Worm (Caenorhabditis elegans) whole organism, early embryonic: ENCODE results near the gene Y73B6BL.47.
"Not testable (repeated sequence)": the region's sequence is repeated elsewhere in the genome, so short reads cannot be mapped to it uniquely, and the experiment has no call there.

Experiments
- B0310.2 ChIP-seq: sonication (generic microtip); optimal IDR thresholded peaks from 2 replicates; lab custom pipeline; 2016; ENCODE audit warnings: mild to moderate bottlenecking, missing genetic modification characterization, missing compliant biosample characterization
- F13C5.2 ChIP-seq: sonication (generic microtip); optimal IDR thresholded peaks from 2 replicates; lab custom pipeline; 2017; ENCODE audit warnings: mild to moderate bottlenecking, missing genetic modification characterization, inconsistent platforms, missing compliant biosample characterization
- aly-1 ChIP-seq: sonication (generic microtip); optimal IDR thresholded peaks from 2 replicates; lab custom pipeline; 2016; ENCODE audit warnings: missing genetic modification characterization, missing compliant biosample characterization
- ama-1 ChIP-seq: fragments of 150-350 bp; optimal IDR thresholded peaks from 2 replicates; lab custom pipeline; 2014
- ceh-13 ChIP-seq: fragments of 200-800 bp; sonication (Bioruptor generic); optimal IDR thresholded peaks from 2 replicates; lab custom pipeline; 2018; ENCODE audit warnings: mild to moderate bottlenecking, missing genetic modification characterization, missing compliant biosample characterization
- ceh-36 ChIP-seq: sonication (generic microtip); optimal IDR thresholded peaks from 2 replicates; lab custom pipeline; 2016; ENCODE audit warnings: missing genetic modification characterization, inconsistent platforms, missing compliant biosample characterization
- ets-7 ChIP-seq: sonication (generic microtip); optimal IDR thresholded peaks from 2 replicates; lab custom pipeline; 2016; ENCODE audit warnings: missing genotype, missing genetic modification characterization, missing compliant biosample characterization
- flt-1 ChIP-seq: fragments of 200-800 bp; sonication (Bioruptor generic); IDR thresholded peaks from 2 replicates; pipeline ENCODE4 v1.3.6; 2022; ENCODE audit warnings: missing genetic modification characterization, missing compliant biosample characterization
- hmbx-1 ChIP-seq: sonication (generic microtip); optimal IDR thresholded peaks from 2 replicates; lab custom pipeline; 2016; ENCODE audit warnings: mild to moderate bottlenecking, missing genetic modification characterization, missing compliant biosample characterization
- hmg-4 ChIP-seq: fragments of 200-800 bp; sonication (Bioruptor generic); optimal IDR thresholded peaks from 2 replicates; lab custom pipeline; 2018; ENCODE audit warnings: mild to moderate bottlenecking, missing genetic modification characterization, missing compliant biosample characterization
- hnd-1 ChIP-seq: sonication (generic microtip); optimal IDR thresholded peaks from 2 replicates; lab custom pipeline; 2016; ENCODE audit warnings: missing genetic modification characterization, missing compliant biosample characterization
- pes-1 ChIP-seq: fragments of 200-800 bp; sonication (Bioruptor generic); IDR thresholded peaks from 2 replicates; pipeline ENCODE4 v1.3.6; 2022; ENCODE audit warnings: missing genetic modification reagents, missing genetic modification characterization, missing compliant biosample characterization
- scrt-1 ChIP-seq: fragments of 200-800 bp; sonication (Bioruptor generic); IDR thresholded peaks from 2 replicates; pipeline ENCODE4 v1.3.6; 2022; ENCODE audit warnings: missing genetic modification characterization, missing compliant biosample characterization
- sea-1 ChIP-seq: fragments of 200-800 bp; sonication (Bioruptor generic); conservative IDR thresholded peaks from 2 replicates; pipeline ENCODE4 v1.3.6; 2022; ENCODE audit warnings: missing genetic modification characterization, missing compliant biosample characterization
- tbx-11 ChIP-seq: fragments of 200-800 bp; sonication (Bioruptor generic); IDR thresholded peaks from 2 replicates; pipeline ENCODE4 v1.3.6; 2022; ENCODE audit warnings: missing genetic modification characterization, missing compliant biosample characterization
- tbx-37 ChIP-seq: fragments of 200-800 bp; sonication (Bioruptor generic); conservative IDR thresholded peaks from 2 replicates; pipeline ENCODE4 v1.3.6; 2022; ENCODE audit warnings: missing genetic modification reagents, missing genetic modification characterization, missing compliant biosample characterization
- tra-4 ChIP-seq: sonication (generic microtip); optimal IDR thresholded peaks from 2 replicates; lab custom pipeline; 2017; ENCODE audit warnings: missing genetic modification characterization, missing compliant biosample characterization

Gene Y73B6BL.47

DNA sequence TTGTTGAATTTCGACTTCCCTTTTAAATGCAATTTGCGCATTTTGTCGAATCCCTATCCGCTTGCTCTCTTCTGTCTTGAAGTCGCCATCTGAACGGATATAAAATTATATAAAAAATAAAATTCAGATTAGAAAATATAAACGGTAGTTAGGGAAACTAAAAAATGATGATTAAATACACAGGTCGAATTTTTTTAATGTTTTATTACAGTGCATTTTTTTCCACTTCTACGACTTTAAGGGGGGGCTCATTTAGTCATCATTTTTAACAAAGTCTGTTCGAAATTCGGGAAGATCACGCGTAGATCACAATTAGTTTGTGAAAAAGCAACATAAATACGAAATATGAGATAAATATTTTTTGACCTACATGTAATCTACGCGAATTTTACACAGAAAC, 18.9 kb upstream of the Y73B6BL.47 start, which contains the start of gene Y73B6BL.14:
TSS of gene Y73B6BL.14 (minus strand) at position 101 of the 400 bp plus-strand sequence.
- TF ChIP-seq tra-4 (tag; lab: Kevin White, UChicago), result no peak
- no peak for TF ChIP-seq B0310.2

DNA sequence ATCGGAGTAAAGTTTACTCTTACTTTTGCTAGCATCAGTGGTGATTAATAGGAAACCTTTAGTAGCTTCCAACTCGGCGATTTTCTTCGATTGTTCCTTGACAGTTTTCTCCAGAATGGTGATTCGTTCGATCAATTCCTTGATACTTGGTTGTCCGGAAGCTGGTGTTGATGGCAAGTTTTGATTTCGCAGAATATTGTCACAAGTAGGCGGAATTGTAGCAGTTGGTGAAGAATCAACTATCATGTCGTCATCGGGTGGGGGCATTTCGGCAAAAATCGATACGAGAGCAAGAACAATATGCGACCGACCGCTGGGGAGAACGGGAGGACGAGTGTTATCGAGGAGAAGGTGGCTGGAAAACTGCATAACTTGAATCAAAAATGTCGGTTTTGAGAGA, 14.6 kb upstream of the Y73B6BL.47 start, which contains the start of gene Y73B6BL.289:
TSS of gene Y73B6BL.289 (plus strand) at position 301 of the 400 bp plus-strand sequence.
- TF ChIP-seq ceh-36; tbx-11 (GFP tag; lab: Robert Waterston, UW); sea-1 (GFP tag; lab: Robert Waterston, UW): not testable (repeated sequence)

DNA sequence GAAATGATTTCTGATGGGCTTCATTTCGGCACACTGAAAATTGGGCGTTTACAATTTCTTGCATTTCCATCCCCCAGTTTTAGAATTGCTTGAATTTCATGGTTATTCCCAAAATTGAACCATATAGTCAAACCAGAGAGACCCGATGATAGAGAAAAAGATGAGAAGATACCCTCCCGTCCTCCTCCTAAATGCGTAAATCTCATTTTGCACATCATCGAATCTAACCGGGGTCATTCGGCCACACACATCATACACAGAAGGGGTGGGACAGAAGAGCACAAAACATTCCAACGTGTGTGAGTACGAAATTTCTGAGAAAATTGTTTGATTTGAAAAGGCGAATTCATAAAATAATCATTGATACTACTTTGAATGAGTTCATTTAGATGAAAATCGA, 1.8 kb downstream of the Y73B6BL.47 start:
- TF ChIP-seq hnd-1 (no peak), hmbx-1 (no peak), pes-1 (GFP tag; lab: Robert Waterston, UW) (no peak), hmg-4 (no peak), tbx-11 (GFP tag; lab: Robert Waterston, UW) (no peak), F13C5.2 (tag; lab: Kevin White, UChicago) (no peak), flt-1 (no peak), ama-1 (lab: Kevin White, UChicago) (no peak), sea-1 (GFP tag; lab: Robert Waterston, UW) (no peak), scrt-1 (GFP tag; lab: Robert Waterston, UW) (no peak)

DNA sequence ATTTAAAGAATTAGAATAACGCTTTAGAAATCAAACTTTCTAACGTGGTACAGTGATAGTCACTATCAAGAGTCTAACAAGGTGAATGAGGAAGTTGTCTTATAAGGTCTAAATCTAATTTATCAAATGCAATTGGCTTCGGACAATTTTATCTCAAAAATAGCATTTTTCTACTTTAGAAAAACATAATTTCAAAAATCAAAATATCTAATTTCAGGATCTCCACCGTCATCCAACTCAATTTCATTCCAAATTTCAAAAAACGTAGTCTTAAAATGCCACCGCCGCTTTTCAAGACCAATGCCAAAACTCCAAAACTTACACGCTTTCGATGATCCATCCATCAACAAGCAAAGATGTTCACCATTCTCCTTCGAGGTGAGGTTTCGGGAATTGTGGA, 3.3 kb downstream of the Y73B6BL.47 start, which contains the start of gene Y73B6BL.270:
TSS of gene Y73B6BL.270 (plus strand) at position 301 of the 400 bp plus-strand sequence.
- TF ChIP-seq F13C5.2 (tag; lab: Kevin White, UChicago), result no peak
- no peak for TF ChIP-seq aly-1 (tag; lab: Kevin White, UChicago)
- no peak for TF ChIP-seq ceh-13 (GFP tag; lab: Kevin White, UChicago)
- no peak for TF ChIP-seq ets-7 (tag; lab: Kevin White, UChicago)
- TF ChIP-seq tbx-37, result no peak
- TF ChIP-seq scrt-1 (GFP tag; lab: Robert Waterston, UW), result no peak
- no peak for TF ChIP-seq ama-1 (lab: Kevin White, UChicago)
- no peak for TF ChIP-seq flt-1
- no peak for TF ChIP-seq B0310.2
- TF ChIP-seq tbx-11 (GFP tag; lab: Robert Waterston, UW), result no peak
- no peak for TF ChIP-seq hmbx-1
- no peak for TF ChIP-seq pes-1 (GFP tag; lab: Robert Waterston, UW)
- TF ChIP-seq sea-1 (GFP tag; lab: Robert Waterston, UW), result no peak
- TF ChIP-seq hmg-4, result no peak
- TF ChIP-seq hnd-1, result no peak
- TF ChIP-seq ceh-36, result no peak
- no peak for TF ChIP-seq tra-4 (tag; lab: Kevin White, UChicago)

DNA sequence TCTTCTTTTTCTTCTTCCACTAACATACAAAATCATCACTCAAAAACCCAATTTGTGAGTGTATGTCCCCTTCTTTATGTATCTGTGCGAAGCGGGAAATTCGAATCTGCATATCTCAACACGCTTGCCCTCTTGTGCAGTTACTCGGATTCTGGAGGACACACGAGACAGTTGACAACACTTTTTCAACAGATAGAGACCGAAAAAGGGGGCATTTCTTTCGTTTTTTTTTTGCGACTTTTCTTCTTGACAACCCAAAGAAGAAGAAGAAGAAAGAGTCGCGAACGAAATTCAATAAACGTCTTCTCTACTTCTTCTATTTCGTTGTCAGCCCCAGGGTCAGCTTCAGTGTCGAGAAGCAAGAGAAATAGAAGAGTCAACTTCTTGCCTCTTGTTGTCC, 4.3 kb downstream of the Y73B6BL.47 start:
- TF ChIP-seq tbx-37, result no peak
- TF ChIP-seq F13C5.2 (tag; lab: Kevin White, UChicago), result no peak

DNA sequence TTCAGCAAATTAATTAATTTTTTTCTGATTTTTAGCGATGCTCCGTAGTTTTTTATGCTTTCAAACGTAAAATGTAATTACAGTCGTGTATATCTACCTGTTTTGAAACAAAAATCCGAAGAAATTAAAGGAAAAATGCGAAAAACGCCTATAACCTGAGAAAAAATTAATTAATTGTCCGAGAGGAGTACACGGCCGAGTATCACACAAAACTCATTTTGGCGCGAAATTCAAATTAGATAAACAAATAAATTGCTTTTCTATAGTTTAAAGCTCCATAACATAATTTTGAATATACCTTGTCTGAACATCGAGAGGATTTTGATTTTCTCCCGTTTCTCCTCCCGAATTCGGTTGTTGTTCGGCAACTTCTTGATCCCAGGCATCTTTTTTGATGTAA, 7.7 kb downstream of the Y73B6BL.47 start:
- TF ChIP-seq ets-7 (tag; lab: Kevin White, UChicago) (no peak), hnd-1 (no peak), aly-1 (tag; lab: Kevin White, UChicago) (no peak), scrt-1 (GFP tag; lab: Robert Waterston, UW) (no peak), sea-1 (GFP tag; lab: Robert Waterston, UW) (no peak), hmg-4 (no peak), B0310.2 (no peak), tbx-11 (GFP tag; lab: Robert Waterston, UW) (no peak), pes-1 (GFP tag; lab: Robert Waterston, UW) (no peak), hmbx-1 (no peak), ceh-13 (GFP tag; lab: Kevin White, UChicago) (no peak)

DNA sequence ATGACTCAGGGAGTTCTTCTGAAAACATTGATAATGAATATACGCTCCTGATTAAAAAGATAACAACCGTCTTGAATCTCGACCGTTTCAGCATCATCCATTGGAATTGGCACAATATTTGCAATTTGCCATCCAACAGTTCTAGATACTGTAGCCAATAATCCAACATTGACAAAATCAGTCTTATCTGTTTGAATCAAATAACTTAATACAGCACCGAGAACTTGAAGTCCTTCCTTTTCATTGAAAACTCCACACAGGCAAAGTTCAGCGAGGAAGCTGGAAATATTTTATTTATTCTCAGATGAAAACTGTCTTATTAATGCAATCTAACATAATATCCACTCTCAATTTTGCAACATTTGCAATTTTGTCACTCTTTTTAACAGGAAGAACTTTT, 10.5 kb downstream of the Y73B6BL.47 start:
- TF ChIP-seq pes-1 (GFP tag; lab: Robert Waterston, UW) (no peak), F13C5.2 (tag; lab: Kevin White, UChicago) (no peak), B0310.2 (no peak), tbx-11 (GFP tag; lab: Robert Waterston, UW) (no peak), sea-1 (GFP tag; lab: Robert Waterston, UW) (no peak)

DNA sequence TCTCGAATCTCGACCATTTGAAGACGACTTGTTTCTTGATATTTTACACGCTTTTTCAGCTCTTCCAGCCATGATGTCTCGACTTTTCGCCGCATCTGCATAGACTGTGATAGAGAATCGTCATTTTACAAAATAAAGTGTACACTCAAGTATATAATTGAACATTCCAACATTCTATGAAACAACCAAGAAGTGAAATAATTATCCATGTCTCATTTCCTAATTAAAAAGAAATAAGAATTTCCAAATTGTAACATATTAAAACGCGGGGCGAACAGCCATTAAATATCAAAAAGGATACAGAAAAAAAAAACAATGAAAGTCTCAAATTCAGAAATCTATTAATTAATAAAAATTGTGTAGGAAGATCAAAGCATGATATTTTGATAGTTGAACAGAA, 11.2 kb downstream of the Y73B6BL.47 start, which contains the start of gene smg-3:
TSS of gene smg-3 (minus strand) at position 101 of the 400 bp plus-strand sequence.
- TF ChIP-seq ets-7 (tag; lab: Kevin White, UChicago) (no peak), ama-1 (lab: Kevin White, UChicago) (no peak), ceh-36 (no peak), aly-1 (tag; lab: Kevin White, UChicago) (no peak), hmg-4 (no peak), pes-1 (GFP tag; lab: Robert Waterston, UW) (no peak), hnd-1 (no peak), scrt-1 (GFP tag; lab: Robert Waterston, UW) (no peak), B0310.2 (no peak)

DNA sequence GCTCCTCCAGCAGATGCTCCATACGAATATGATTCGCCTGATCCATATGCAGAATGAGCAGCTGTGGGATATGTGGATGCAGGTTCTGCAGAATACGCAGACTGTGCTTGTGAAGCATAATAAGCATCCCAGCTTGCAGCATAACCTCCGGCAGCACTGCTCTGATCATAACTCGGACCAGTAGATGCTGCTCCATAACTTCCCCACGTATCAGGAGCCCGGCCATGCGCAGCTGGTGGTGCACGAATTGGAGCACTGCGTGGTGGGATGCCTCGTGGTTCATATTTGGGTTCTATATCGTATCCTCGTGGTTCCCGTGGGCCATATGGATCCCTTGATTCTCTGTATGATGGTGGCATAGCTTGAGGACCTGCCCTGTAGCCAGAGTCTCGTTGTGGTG, 12.0 kb downstream of the Y73B6BL.47 start:
- TF ChIP-seq B0310.2, result no peak
- TF ChIP-seq pes-1 (GFP tag; lab: Robert Waterston, UW), result no peak
- no peak for TF ChIP-seq ceh-36
- TF ChIP-seq hmg-4, result no peak
- TF ChIP-seq hnd-1, result no peak
